Fruit fly (Drosophila melanogaster) whole organism, embryonic: ENCODE data around the gene CG3566.

Source experiments
- B-H1 ChIP-seq: fragments of 200-800 bp; sonication (Bioruptor generic); IDR thresholded peaks from 3 replicates; pipeline ENCODE4 v1.3.6; 2022; ENCODE audit warnings: missing biosample characterization, missing genetic modification characterization
- Bgb ChIP-seq: fragments of 200-800 bp; sonication (Bioruptor generic); IDR thresholded peaks from 2 replicates; pipeline ENCODE4 v1.3.6; 2022; ENCODE audit warnings: missing biosample characterization, missing genetic modification characterization; ENCODE audit not compliant: partially characterized antibody
- CG10543 ChIP-seq: fragments of 200-800 bp; sonication (Bioruptor generic); optimal IDR thresholded peaks from 3 replicates; lab custom pipeline; 2017; ENCODE audit warnings: missing biosample characterization, mild to moderate bottlenecking, missing genetic modification characterization, moderate library complexity
- CG11695 ChIP-seq: fragments of 200-800 bp; sonication (Bioruptor generic); IDR thresholded peaks from 3 replicates; pipeline ENCODE4 v1.3.6; 2022; ENCODE audit warnings: missing biosample characterization, missing genetic modification characterization
- CG12219 ChIP-seq: fragments of 200-800 bp; sonication (Bioruptor generic); optimal IDR thresholded peaks from 3 replicates; lab custom pipeline; 2018; ENCODE audit warnings: missing biosample characterization, mild to moderate bottlenecking, missing genetic modification characterization
- CG12299 ChIP-seq: fragments of 200-800 bp; sonication (Bioruptor generic); optimal IDR thresholded peaks from 2 replicates; lab custom pipeline; 2018; ENCODE audit warnings: missing biosample characterization, mild to moderate bottlenecking, missing genetic modification characterization
- CG14710 ChIP-seq: fragments of 200-800 bp; sonication (Bioruptor generic); optimal IDR thresholded peaks from 3 replicates; lab custom pipeline; 2019; ENCODE audit warnings: missing biosample characterization, mild to moderate bottlenecking, missing genetic modification characterization, moderate library complexity
- CG1602 ChIP-seq: fragments of 200-800 bp; sonication (Bioruptor generic); optimal IDR thresholded peaks from 3 replicates; lab custom pipeline; 2016; ENCODE audit warnings: missing biosample characterization, missing genetic modification characterization
- CG16779 ChIP-seq: fragments of 200-800 bp; sonication (Bioruptor generic); IDR thresholded peaks from 2 replicates; pipeline ENCODE4 v1.3.6; 2022; ENCODE audit warnings: missing biosample characterization, missing genetic modification characterization
- CG17361 ChIP-seq: fragments of 200-800 bp; sonication (Bioruptor generic); IDR thresholded peaks from 3 replicates; pipeline ENCODE4 v1.3.6; 2022; ENCODE audit warnings: missing biosample characterization, missing genetic modification characterization
- CG18764 ChIP-seq: fragments of 200-800 bp; sonication (Bioruptor generic); optimal IDR thresholded peaks from 3 replicates; lab custom pipeline; 2016; ENCODE audit warnings: missing biosample characterization, missing genetic modification characterization
- CG2116 ChIP-seq: fragments of 200-800 bp; sonication (Bioruptor generic); optimal IDR thresholded peaks from 3 replicates; lab custom pipeline; 2018; ENCODE audit warnings: missing biosample characterization, mild to moderate bottlenecking, missing genetic modification characterization
- CG2120 ChIP-seq: fragments of 200-800 bp; sonication (Bioruptor generic); optimal IDR thresholded peaks from 3 replicates; lab custom pipeline; 2016; ENCODE audit warnings: missing biosample characterization, missing genetic modification characterization
- CG33213 ChIP-seq: fragments of 200-800 bp; sonication (Bioruptor generic); optimal IDR thresholded peaks from 3 replicates; lab custom pipeline; 2016; ENCODE audit warnings: missing biosample characterization, missing genetic modification characterization
- CG3847 ChIP-seq: fragments of 200-800 bp; sonication (Bioruptor generic); IDR thresholded peaks from 2 replicates; pipeline ENCODE4 v1.3.6; 2022; ENCODE audit warnings: missing biosample characterization, missing genetic modification characterization
- CG4360 ChIP-seq: fragments of 200-800 bp; sonication (Bioruptor generic); IDR thresholded peaks from 2 replicates; pipeline ENCODE4 v1.3.6; 2022; ENCODE audit warnings: missing biosample characterization, missing genetic modification characterization
- CG43689 ChIP-seq: fragments of 200-800 bp; sonication (Bioruptor generic); IDR thresholded peaks from 2 replicates; pipeline ENCODE4 v1.3.6; 2022; ENCODE audit warnings: missing biosample characterization, missing genetic modification characterization
- CG5953 ChIP-seq: fragments of 200-800 bp; sonication (Bioruptor generic); IDR thresholded peaks from 2 replicates; pipeline ENCODE4 v1.3.6; 2022; ENCODE audit warnings: missing biosample characterization, missing genetic modification characterization
- CG6272 ChIP-seq: fragments of 200-800 bp; sonication (Bioruptor generic); IDR thresholded peaks from 2 replicates; pipeline ENCODE4 v1.3.6; 2022; ENCODE audit warnings: missing biosample characterization, missing genetic modification characterization
- CG7357 ChIP-seq: fragments of 200-800 bp; sonication (Bioruptor generic); IDR thresholded peaks from 3 replicates; pipeline ENCODE4 v1.3.6; 2022; ENCODE audit warnings: missing biosample characterization, missing genetic modification characterization
- CG7372 ChIP-seq: fragments of 200-800 bp; sonication (Bioruptor generic); IDR thresholded peaks from 2 replicates; pipeline ENCODE4 v1.3.6; 2022; ENCODE audit warnings: missing biosample characterization, missing genetic modification characterization
- CG8359 ChIP-seq: fragments of 200-800 bp; sonication (Bioruptor generic); optimal IDR thresholded peaks from 2 replicates; lab custom pipeline; 2017; ENCODE audit warnings: missing biosample characterization, mild to moderate bottlenecking, missing genetic modification characterization, borderline replicate concordance
- CG9437 ChIP-seq: fragments of 200-800 bp; sonication (Bioruptor generic); optimal IDR thresholded peaks from 2 replicates; lab custom pipeline; 2018; ENCODE audit warnings: missing biosample characterization, mild to moderate bottlenecking, missing genetic modification characterization
- CG9817 ChIP-seq: fragments of 200-800 bp; sonication (Bioruptor generic); optimal IDR thresholded peaks from 2 replicates; lab custom pipeline; 2018; ENCODE audit warnings: missing biosample characterization, mild to moderate bottlenecking, missing genetic modification characterization, moderate library complexity
- Camta ChIP-seq: fragments of 200-800 bp; sonication (Bioruptor generic); optimal IDR thresholded peaks from 2 replicates; lab custom pipeline; 2016; ENCODE audit warnings: missing biosample characterization, missing genetic modification characterization
- CkIIα-i1 ChIP-seq: fragments of 200-800 bp; sonication (Bioruptor generic); IDR thresholded peaks from 2 replicates; pipeline ENCODE4 v1.3.6; 2022; ENCODE audit warnings: missing biosample characterization, missing genetic modification characterization
- Dad ChIP-seq: fragments of 200-800 bp; sonication (Bioruptor generic); optimal IDR thresholded peaks from 3 replicates; lab custom pipeline; 2016; ENCODE audit warnings: missing biosample characterization, missing genetic modification characterization
- HmgD ChIP-seq: fragments of 200-800 bp; sonication (Bioruptor generic); optimal IDR thresholded peaks from 3 replicates; lab custom pipeline; 2016; ENCODE audit warnings: missing biosample characterization, missing genetic modification characterization
- HmgZ ChIP-seq: fragments of 200-800 bp; sonication (Bioruptor generic); optimal IDR thresholded peaks from 2 replicates; lab custom pipeline; 2018; ENCODE audit warnings: missing biosample characterization, mild to moderate bottlenecking, missing genetic modification characterization
- Hmr ChIP-seq: fragments of 200-800 bp; sonication (Bioruptor generic); optimal IDR thresholded peaks from 3 replicates; lab custom pipeline; 2017; ENCODE audit warnings: mild to moderate bottlenecking, missing biosample characterization, missing genetic modification reagents, missing genetic modification characterization
- Lpt ChIP-seq: fragments of >200 bp; optimal IDR thresholded peaks from 2 replicates; lab custom pipeline; 2018; ENCODE audit warnings: missing biosample characterization, missing genetic modification characterization
- Myb ChIP-seq: fragments of 200-800 bp; sonication (Bioruptor generic); optimal IDR thresholded peaks from 2 replicates; lab custom pipeline; 2016; ENCODE audit warnings: missing biosample characterization, missing genetic modification characterization
- Poxn ChIP-seq: fragments of 200-800 bp; sonication (Bioruptor generic); IDR thresholded peaks from 2 replicates; pipeline ENCODE4 v1.3.6; 2022; ENCODE audit warnings: missing biosample characterization, missing genetic modification characterization
- TFAM ChIP-seq: fragments of 200-800 bp; sonication (Bioruptor generic); optimal IDR thresholded peaks from 2 replicates; lab custom pipeline; 2017; ENCODE audit warnings: missing biosample characterization, missing genetic modification characterization, inconsistent platforms
- Trl ChIP-seq, 3 experiments: fragments of >200 bp in 2 of 3; fragments of 200-800 bp in 1 of 3; sonication (Bioruptor generic) in 1 of 3; optimal IDR thresholded peaks; 2 replicates in 1 of 3; 3 replicates in 2 of 3; lab custom pipeline; 2016 to 2017; ENCODE audit warnings: missing biosample characterization in 1 of 3, missing genetic modification characterization in 1 of 3
- al ChIP-seq: fragments of 200-800 bp; sonication (Bioruptor generic); IDR thresholded peaks from 2 replicates; pipeline ENCODE4 v1.3.6; 2022; ENCODE audit warnings: missing biosample characterization, missing genetic modification characterization
- amos ChIP-seq: fragments of 200-800 bp; sonication (Bioruptor generic); IDR thresholded peaks from 2 replicates; pipeline ENCODE4 v1.3.6; 2022; ENCODE audit warnings: missing biosample characterization, missing genetic modification characterization; ENCODE audit not compliant: partially characterized antibody
- bbx ChIP-seq: fragments of 200-800 bp; sonication (Bioruptor generic); IDR thresholded peaks from 2 replicates; pipeline ENCODE4 v1.3.6; 2022; ENCODE audit warnings: missing biosample characterization, missing genetic modification characterization; ENCODE audit not compliant: partially characterized antibody
- ewg ChIP-seq: fragments of 200-800 bp; sonication (Bioruptor generic); optimal IDR thresholded peaks from 3 replicates; lab custom pipeline; 2017; ENCODE audit warnings: mild to moderate bottlenecking, missing biosample characterization, missing genetic modification reagents, missing genetic modification characterization
- hkb ChIP-seq, 2 experiments: fragments of 200-800 bp in 1 of 2; fragments of >200 bp in 1 of 2; sonication (Bioruptor generic) in 1 of 2; IDR thresholded peaks in 1 of 2; optimal IDR thresholded peaks in 1 of 2; 2 replicates each; pipeline versions ENCODE4 v1.3.6 to Lab custom; 2017 to 2022; ENCODE audit warnings: missing biosample characterization in 1 of 2, missing genetic modification characterization in 1 of 2
- inv ChIP-seq: fragments of 200-800 bp; sonication (Bioruptor generic); IDR thresholded peaks from 2 replicates; pipeline ENCODE4 v1.3.6; 2022; ENCODE audit warnings: missing biosample characterization, missing genetic modification characterization; ENCODE audit not compliant: partially characterized antibody
- jigr1 ChIP-seq: fragments of 200-800 bp; sonication (Bioruptor generic); IDR thresholded peaks from 3 replicates; pipeline ENCODE4 v1.3.6; 2022; ENCODE audit warnings: missing biosample characterization, missing genetic modification characterization
- knrl ChIP-seq: fragments of 200-800 bp; sonication (Bioruptor generic); IDR thresholded peaks from 3 replicates; pipeline ENCODE4 v1.3.6; 2022; ENCODE audit warnings: missing biosample characterization, missing genetic modification characterization; ENCODE audit not compliant: partially characterized antibody
- mld ChIP-seq: fragments of 200-800 bp; sonication (Bioruptor generic); IDR thresholded peaks from 3 replicates; pipeline ENCODE4 v1.3.6; 2022; ENCODE audit warnings: missing biosample characterization, missing genetic modification characterization; ENCODE audit not compliant: partially characterized antibody
- oc ChIP-seq: fragments of 200-800 bp; sonication (Bioruptor generic); optimal IDR thresholded peaks from 2 replicates; lab custom pipeline; 2018; ENCODE audit warnings: missing biosample characterization, mild to moderate bottlenecking, missing genetic modification characterization, moderate library complexity
- pb ChIP-seq: fragments of 200-800 bp; sonication (Bioruptor generic); optimal IDR thresholded peaks from 3 replicates; lab custom pipeline; 2016; ENCODE audit warnings: missing biosample characterization, missing genetic modification characterization
- pita ChIP-seq: fragments of 200-800 bp; sonication (Bioruptor generic); optimal IDR thresholded peaks from 2 replicates; lab custom pipeline; 2017; ENCODE audit warnings: missing biosample characterization, mild to moderate bottlenecking, missing genetic modification characterization
- slbo ChIP-seq: fragments of 200-800 bp; sonication (Bioruptor generic); IDR thresholded peaks from 2 replicates; pipeline ENCODE4 v1.3.6; 2022; ENCODE audit warnings: missing biosample characterization, missing genetic modification characterization
- sr ChIP-seq: fragments of 200-800 bp; sonication (Bioruptor generic); IDR thresholded peaks from 3 replicates; pipeline ENCODE4 v1.3.6; 2022; ENCODE audit warnings: missing biosample characterization, missing genetic modification characterization
- usp ChIP-seq: fragments of >200 bp; optimal IDR thresholded peaks from 2 replicates; lab custom pipeline; 2017; ENCODE audit warnings: missing biosample characterization, missing genetic modification characterization
- vvl ChIP-seq: fragments of 200-800 bp; sonication (Bioruptor generic); IDR thresholded peaks from 2 replicates; pipeline ENCODE4 v1.3.6; 2022; ENCODE audit warnings: missing biosample characterization, missing genetic modification characterization

Gene CG3566

DNA sequence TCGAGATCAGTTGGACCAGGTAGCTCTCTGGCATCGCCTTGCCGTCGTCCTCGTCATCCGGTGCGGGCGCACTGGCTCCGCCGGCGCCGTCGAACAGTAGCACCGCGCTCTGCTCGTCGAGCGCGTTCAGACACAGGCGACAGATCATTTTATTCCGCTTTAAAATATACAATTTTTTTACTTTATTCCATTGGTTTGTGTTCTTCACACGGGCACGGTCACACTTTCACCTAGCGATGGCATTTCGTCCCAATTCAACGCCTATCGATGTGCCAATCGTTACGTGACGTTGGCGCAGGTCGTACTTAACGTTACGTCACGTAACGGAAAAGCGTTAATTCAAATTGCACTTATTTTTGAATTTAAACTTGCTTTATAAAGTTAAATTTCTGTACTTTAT, 24.5 kb upstream of the CG3566 start, which contains the start of gene CG12219 (continued):
- TF ChIP-seq CG17361 (GFP tag; lab: Robert Waterston, UW) (no peak), bbx (peak; percentile 50), CG16779 (GFP tag; lab: Robert Waterston, UW) (no peak), Bgb (GFP tag; lab: Robert Waterston, UW) (peak; percentile 60), CG10543 (GFP tag; lab: Kevin White, UChicago) (no peak), CG12219 (GFP tag; lab: Kevin White, UChicago) (no peak), mld (GFP tag; lab: Robert Waterston, UW) (no peak), Dad (no peak), knrl (GFP tag; lab: Robert Waterston, UW) (peak; percentile 36; the same call in 1 of the 3 replicates), CG7372 (GFP tag; lab: Robert Waterston, UW) (no peak), CG43689 (GFP tag; lab: Robert Waterston, UW) (no peak), CG1602 (no peak), B-H1 (GFP tag; lab: Robert Waterston, UW) (no peak), al (no peak), CG2120 (GFP tag; lab: Kevin White, UChicago) (no peak), CG3847 (GFP tag; lab: Robert Waterston, UW) (no peak), sr (no peak), CG9817 (tag; lab: Kevin White, UChicago) (no peak), vvl (GFP tag; lab: Robert Waterston, UW) (peak; percentile 23; the same call in 1 of the 2 replicates), CG11695 (GFP tag; lab: Robert Waterston, UW) (no peak), Lpt (GFP tag; lab: Kevin White, UChicago) (no peak), CG18764 (no peak), CG2116 (GFP tag; lab: Kevin White, UChicago) (peak; percentile 61), CG33213 (no peak), CG5953 (GFP tag; lab: Robert Waterston, UW) (no peak), HmgZ (tag; lab: Kevin White, UChicago) (peak; percentile 20), oc (tag; lab: Kevin White, UChicago) (no peak), HmgD (no peak), CG6272 (GFP tag; lab: Robert Waterston, UW) (no peak), pita (GFP tag; lab: Kevin White, UChicago) (no peak), CG8359 (GFP tag; lab: Kevin White, UChicago) (no peak), CkIIα-i1 (GFP tag; lab: Robert Waterston, UW) (no peak), CG14710 (tag; lab: Kevin White, UChicago) (peak; percentile 53), hkb (optimal IDR thresholded peaks at IDR 0.05; lab: Kevin White, UChicago) (no peak), hkb (GFP tag; IDR thresholded peaks at IDR 0.05; lab: Robert Waterston, UW) (no peak), pb (GFP tag; lab: Kevin White, UChicago) (no peak), Camta (GFP tag; lab: Kevin White, UChicago) (no peak), jigr1 (GFP tag; lab: Robert Waterston, UW) (no peak), CG7357 (GFP tag; lab: Robert Waterston, UW) (no peak), CG9437 (peak; percentile 100), amos (GFP tag; lab: Robert Waterston, UW) (peak; percentile 71; the same call in 1 of the 2 replicates), Poxn (GFP tag; lab: Robert Waterston, UW) (no peak), inv (GFP tag; lab: Robert Waterston, UW) (peak; percentile 44; the same call in 1 of the 2 replicates), TFAM (GFP tag; lab: Kevin White, UChicago) (no peak), CG4360 (GFP tag; lab: Robert Waterston, UW) (no peak), Hmr (no peak), ewg (GFP tag; lab: Kevin White, UChicago) (no peak), slbo (GFP tag; lab: Robert Waterston, UW) (no peak), CG12299 (tag; lab: Kevin White, UChicago) (no peak), usp (GFP tag; lab: Kevin White, UChicago) (no peak), Myb (GFP tag; lab: Kevin White, UChicago) (peak; percentile 91), Trl (optimal IDR thresholded peaks at IDR 0.05; lab: Kevin White, UChicago) (no peak), Trl (GFP tag; optimal IDR thresholded peaks at IDR 0.05; lab: Kevin White, UChicago) (no peak)
